Worm (Caenorhabditis elegans): ENCODE measurements around the gene B0310.3.

B0310.3 gene

DNA sequence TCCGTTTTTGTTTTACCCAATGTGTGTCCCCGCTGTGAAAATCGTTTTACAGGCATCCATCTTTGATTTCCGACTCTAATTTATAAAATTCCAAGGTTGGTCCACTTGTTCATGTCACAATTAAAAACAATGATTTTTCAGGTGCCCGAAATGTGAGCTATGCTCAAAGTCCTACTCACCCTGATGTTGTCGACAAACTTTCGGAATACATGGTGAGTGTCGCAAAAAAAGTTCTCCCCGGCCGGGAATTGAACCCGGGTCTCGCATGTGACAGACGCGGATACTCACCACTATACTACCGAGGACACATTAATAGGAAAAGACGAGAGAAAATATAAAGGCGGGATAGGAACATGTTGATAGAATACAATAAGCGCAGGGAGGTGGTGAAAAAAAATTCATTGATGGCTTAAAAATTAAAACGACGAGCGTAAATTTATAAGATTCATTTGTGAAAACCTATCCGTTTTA is 31.1 kb downstream of the B0310.3 start, which contains the start of gene egl-17 (continued):
- TF ChIP-seq hmg-1.1 (GFP tag; IDR thresholded peaks at IDR 0.05) (peak; percentile 94), zag-1 (tag; optimal IDR thresholded peaks at IDR 0.05) (no peak), dve-1 (tag; optimal IDR thresholded peaks at IDR 0.05; ENCODE audit: insufficient read depth) (peak; percentile 74), nhr-25 (tag; optimal IDR thresholded peaks at IDR 0.05; ENCODE audit: borderline replicate concordance, insufficient read depth) (peak; percentile 20), F37D6.2 (tag; optimal IDR thresholded peaks at IDR 0.05) (peak; percentile 65), rbr-2 (tag; optimal IDR thresholded peaks at IDR 0.05) (peak; percentile 81), nhr-77 (tag; optimal IDR thresholded peaks at IDR 0.05) (peak; percentile 30), ceh-28 (tag; optimal IDR thresholded peaks at IDR 0.05) (no peak), zip-11 (GFP tag; IDR thresholded peaks at IDR 0.05) (0 out of 2 replicates have a peak, but pooled peaks have one; percentile 63), nhr-6 (tag; optimal IDR thresholded peaks at IDR 0.05) (peak; percentile 20), F10B5.3 (tag; optimal IDR thresholded peaks at IDR 0.05) (peak; percentile 83), gei-8 (GFP tag; optimal IDR thresholded peaks at IDR 0.05) (peak; percentile 94), lir-3 (tag; optimal IDR thresholded peaks at IDR 0.05) (peak; percentile 72), T20F7.1 (GFP tag; optimal IDR thresholded peaks at IDR 0.05) (peak; percentile 57), daf-16 (GFP tag; optimal IDR thresholded peaks at IDR 0.05) (peak; percentile 77 to 93), daf-16 (tag; optimal IDR thresholded peaks at IDR 0.05) (peak; percentile 74), dmd-9 (GFP tag; IDR thresholded peaks at IDR 0.05) (peak; percentile 68; the same call in 1 of the 2 replicates), nhr-10 (tag; optimal IDR thresholded peaks at IDR 0.05) (no peak), daf-19 (GFP tag; conservative IDR thresholded peaks at IDR 0.05) (peak; percentile 88), hlh-11 (tag; optimal IDR thresholded peaks at IDR 0.05) (peak; percentile 67), tag-97 (GFP tag; IDR thresholded peaks at IDR 0.05) (no peak), lsy-2 (tag; optimal IDR thresholded peaks at IDR 0.05) (no peak), ceh-44 (GFP tag; IDR thresholded peaks at IDR 0.05) (peak; percentile 77), ceh-82 (tag; optimal IDR thresholded peaks at IDR 0.05) (no peak), nhr-102 (tag; optimal IDR thresholded peaks at IDR 0.05) (no peak), attf-4 (tag; optimal IDR thresholded peaks at IDR 0.05) (no peak), ama-1 (optimal IDR thresholded peaks at IDR 0.05) (no peak), mes-2 (tag; optimal IDR thresholded peaks at IDR 0.05; ENCODE audit: poor library complexity, severe bottlenecking) (peak; percentile 86), R02D3.7 (tag; optimal IDR thresholded peaks at IDR 0.05) (no peak), F26F4.8 (GFP tag; conservative IDR thresholded peaks at IDR 0.05) (peak; percentile 98), fkh-10 (GFP tag; optimal IDR thresholded peaks at IDR 0.05) (peak; percentile 19), duxl-1 (tag; optimal IDR thresholded peaks at IDR 0.05; ENCODE audit: poor library complexity) (peak; percentile 93), ZK337.2 (GFP tag; IDR thresholded peaks at IDR 0.05) (peak; percentile 86), pha-4 (GFP tag; IDR thresholded peaks at IDR 0.05) (no peak; the same call in 1 of the 2 replicates), pha-4 (tag; optimal IDR thresholded peaks at IDR 0.05) (no peak), dmd-8 (GFP tag; IDR thresholded peaks at IDR 0.05) (peak; percentile 91), D1046.2 (GFP tag; IDR thresholded peaks at IDR 0.05) (peak; percentile 80), lin-29 (GFP tag; IDR thresholded peaks at IDR 0.05) (peak; percentile 82), saeg-2 (GFP tag; IDR thresholded peaks at IDR 0.05) (peak; percentile 54; the same call in 1 of the 2 replicates), mdt-29 (GFP tag; IDR thresholded peaks at IDR 0.05) (peak; percentile 61; the same call in 1 of the 2 replicates), jun-1 (tag; optimal IDR thresholded peaks at IDR 0.05) (no peak), mep-1 (tag; optimal IDR thresholded peaks at IDR 0.05) (peak; percentile 85), unc-130 (GFP tag; optimal IDR thresholded peaks at IDR 0.05) (peak; percentile 60), hlh-30 (tag; optimal IDR thresholded peaks at IDR 0.05; ENCODE audit: insufficient read depth) (peak; percentile 91), mxl-3 (GFP tag; optimal IDR thresholded peaks at IDR 0.05) (peak; percentile 73), snpc-1.2 (GFP tag; IDR thresholded peaks at IDR 0.05) (peak; percentile 87), arid-1 (GFP tag; conservative IDR thresholded peaks at IDR 0.05) (peak; percentile 86; the same call in 1 of the 2 replicates), nhr-41 (GFP tag; IDR thresholded peaks at IDR 0.05) (peak; percentile 70; the same call in 1 of the 2 replicates), sdz-12 (GFP tag; optimal IDR thresholded peaks at IDR 0.05) (peak; percentile 13), nhr-237 (tag; optimal IDR thresholded peaks at IDR 0.05) (no peak), lin-15B (tag; optimal IDR thresholded peaks at IDR 0.05) (no peak)

Data from whole organism, L4 larva.